Fruit fly (Drosophila melanogaster): ENCODE measurements around the gene CG14562.

Gene CG14562

DNA sequence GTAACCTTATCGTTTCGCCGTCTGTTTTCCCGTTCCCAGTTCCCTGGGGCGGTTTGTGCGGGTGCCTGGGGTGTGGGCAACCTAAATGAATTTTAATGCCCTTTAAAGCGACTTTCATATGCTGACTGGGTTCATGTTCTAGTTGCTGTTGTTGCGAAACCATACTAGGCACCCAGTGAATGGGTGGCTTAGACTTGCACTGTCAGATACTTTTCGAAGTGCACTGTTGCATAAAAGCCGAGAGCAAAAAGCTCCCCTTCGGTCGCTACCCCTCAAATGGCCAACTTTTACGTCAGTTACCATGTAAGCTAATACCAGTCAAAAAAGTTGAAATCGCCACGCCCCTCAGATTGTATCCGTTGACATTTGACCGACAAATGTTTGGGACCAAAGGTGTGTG lies 42.5 kb upstream of the CG14562 start:
- TF ChIP-seq svp (GFP tag) (peak; percentile 40), CG1621 (tag; optimal IDR thresholded peaks at IDR 0.05) (no peak), net (GFP tag; optimal IDR thresholded peaks at IDR 0.05) (no peak), Eip78C (GFP tag) (no peak), Lpt (GFP tag; optimal IDR thresholded peaks at IDR 0.05) (no peak), Met (GFP tag; optimal IDR thresholded peaks at IDR 0.05) (no peak)

DNA sequence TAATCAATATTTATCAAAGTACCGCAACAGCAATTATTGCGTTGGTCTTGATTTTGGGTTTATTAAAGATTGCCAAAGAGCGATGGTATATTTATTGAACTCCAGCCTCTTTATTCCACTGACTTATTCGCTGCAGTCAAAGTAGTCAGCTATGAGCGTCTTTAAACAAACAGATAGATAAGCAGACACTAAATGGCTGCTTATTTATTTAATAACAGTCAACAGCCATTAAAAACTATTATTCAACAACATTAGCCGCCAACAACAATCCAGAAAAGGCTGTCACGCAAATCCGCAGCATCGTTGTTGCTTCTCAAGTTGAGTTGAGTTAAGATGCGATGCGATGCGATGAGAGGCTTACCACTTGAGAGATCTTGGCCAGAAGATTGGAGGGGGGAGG lies 33.2 kb upstream of the CG14562 start:
- TF ChIP-seq svp (GFP tag) (peak; percentile 19), Eip78C (GFP tag) (peak; percentile 16), spab (GFP tag; optimal IDR thresholded peaks at IDR 0.05) (no peak)

DNA sequence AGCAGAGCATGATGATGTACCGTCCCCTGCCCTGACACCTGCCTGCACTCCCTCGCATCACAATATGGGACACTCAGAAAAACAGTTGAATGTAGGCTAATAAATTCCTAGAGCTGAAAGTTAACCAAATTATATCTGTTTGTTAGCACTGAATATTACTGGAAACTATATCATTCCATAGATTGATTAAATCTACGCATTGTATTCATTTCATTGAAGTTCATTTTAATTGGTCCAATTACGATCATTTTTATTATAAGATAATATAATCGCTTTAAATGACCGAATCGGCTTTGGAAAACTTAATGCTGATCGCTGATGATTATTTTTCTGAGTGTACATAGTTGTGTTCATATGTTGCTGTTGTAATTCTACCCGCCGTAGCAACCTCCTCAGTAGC lies 23.4 kb upstream of the CG14562 start:
- TF ChIP-seq Ets96B (tag; optimal IDR thresholded peaks at IDR 0.05) (peak; percentile 53), CG9139 (GFP tag; optimal IDR thresholded peaks at IDR 0.05) (no peak), CG1621 (tag; optimal IDR thresholded peaks at IDR 0.05) (no peak), fd59A (GFP tag; optimal IDR thresholded peaks at IDR 0.05) (no peak), Lpt (GFP tag; optimal IDR thresholded peaks at IDR 0.05) (peak; percentile 48), svp (GFP tag) (peak; percentile 46), Eip78C (GFP tag) (no peak), salr (GFP tag; optimal IDR thresholded peaks at IDR 0.05) (peak in 1 of 2 experiments; percentile 8), Met (GFP tag; optimal IDR thresholded peaks at IDR 0.05) (no peak), spab (GFP tag; optimal IDR thresholded peaks at IDR 0.05) (peak; percentile 30), CG16779 (tag; optimal IDR thresholded peaks at IDR 0.05) (no peak), CG4318 (GFP tag; optimal IDR thresholded peaks at IDR 0.05) (no peak), CG3919 (GFP tag; optimal IDR thresholded peaks at IDR 0.05) (no peak), esn (GFP tag; optimal IDR thresholded peaks at IDR 0.05) (peak; percentile 2), CG15336 (GFP tag; IDR thresholded peaks at IDR 0.05) (peak; percentile 30; the same call in 1 of the 2 replicates), Hr39 (GFP tag; optimal IDR thresholded peaks at IDR 0.05) (no peak), CG8632 (GFP tag; optimal IDR thresholded peaks at IDR 0.05) (peak; percentile 1), dsx (GFP tag; optimal IDR thresholded peaks at IDR 0.05; ENCODE audit: poor library complexity, severe bottlenecking) (peak; percentile 25), Smox (GFP tag; optimal IDR thresholded peaks at IDR 0.05) (no peak), CG34406 (GFP tag; optimal IDR thresholded peaks at IDR 0.05) (no peak), CG11294 (GFP tag; IDR thresholded peaks at IDR 0.05) (no peak), CG32006 (GFP tag; optimal IDR thresholded peaks at IDR 0.05) (no peak), fkh (GFP tag; optimal IDR thresholded peaks at IDR 0.05) (no peak), pdm3 (GFP tag; optimal IDR thresholded peaks at IDR 0.05) (no peak), dac (GFP tag; optimal IDR thresholded peaks at IDR 0.05) (no peak), Eip93F (GFP tag; optimal IDR thresholded peaks at IDR 0.05) (no peak), CG7368 (GFP tag; optimal IDR thresholded peaks at IDR 0.05) (no peak), lz (GFP tag; optimal IDR thresholded peaks at IDR 0.05) (no peak), CG8319 (GFP tag; optimal IDR thresholded peaks at IDR 0.05) (no peak), Blimp-1 (GFP tag; optimal IDR thresholded peaks at IDR 0.05) (no peak), net (GFP tag; optimal IDR thresholded peaks at IDR 0.05) (no peak), Sox102F (GFP tag; optimal IDR thresholded peaks at IDR 0.05) (no peak), acj6 (GFP tag; optimal IDR thresholded peaks at IDR 0.05) (no peak), Sox14 (GFP tag; optimal IDR thresholded peaks at IDR 0.05) (no peak), Ets21C (GFP tag; optimal IDR thresholded peaks at IDR 0.05) (no peak), vri (GFP tag; optimal IDR thresholded peaks at IDR 0.05) (no peak), CG31627 (GFP tag; optimal IDR thresholded peaks at IDR 0.05) (no peak), achi (GFP tag; optimal IDR thresholded peaks at IDR 0.05) (no peak), CG11762 (GFP tag; optimal IDR thresholded peaks at IDR 0.05; ENCODE audit: insufficient read depth) (peak; percentile 39), fd85E (GFP tag; optimal IDR thresholded peaks at IDR 0.05) (peak; percentile 5), Hr4 (GFP tag; optimal IDR thresholded peaks at IDR 0.05) (no peak), Eip75B (GFP tag; optimal IDR thresholded peaks at IDR 0.05) (peak; percentile 67), CG6792 (GFP tag; optimal IDR thresholded peaks at IDR 0.05) (no peak), OdsH (GFP tag; optimal IDR thresholded peaks at IDR 0.05) (peak; percentile 35), CG11902 (GFP tag; optimal IDR thresholded peaks at IDR 0.05) (no peak), CG6808 (GFP tag; optimal IDR thresholded peaks at IDR 0.05) (no peak), CG10631 (GFP tag; optimal IDR thresholded peaks at IDR 0.05) (peak; percentile 53)
